Worm (Caenorhabditis elegans) whole organism, L3 larva: ENCODE measurements around the gene T22C8.3.

Experiments used
- fkh-10 ChIP-seq: sonication (generic microtip); optimal IDR thresholded peaks from 2 replicates; lab custom pipeline; 2017; ENCODE audit warnings: missing biosample characterization, missing genetic modification reagents, missing genetic modification characterization
- unc-39 ChIP-seq: sonication (generic microtip); optimal IDR thresholded peaks from 4 replicates; lab custom pipeline; 2017; ENCODE audit warnings: missing biosample characterization, missing genetic modification characterization

DNA sequence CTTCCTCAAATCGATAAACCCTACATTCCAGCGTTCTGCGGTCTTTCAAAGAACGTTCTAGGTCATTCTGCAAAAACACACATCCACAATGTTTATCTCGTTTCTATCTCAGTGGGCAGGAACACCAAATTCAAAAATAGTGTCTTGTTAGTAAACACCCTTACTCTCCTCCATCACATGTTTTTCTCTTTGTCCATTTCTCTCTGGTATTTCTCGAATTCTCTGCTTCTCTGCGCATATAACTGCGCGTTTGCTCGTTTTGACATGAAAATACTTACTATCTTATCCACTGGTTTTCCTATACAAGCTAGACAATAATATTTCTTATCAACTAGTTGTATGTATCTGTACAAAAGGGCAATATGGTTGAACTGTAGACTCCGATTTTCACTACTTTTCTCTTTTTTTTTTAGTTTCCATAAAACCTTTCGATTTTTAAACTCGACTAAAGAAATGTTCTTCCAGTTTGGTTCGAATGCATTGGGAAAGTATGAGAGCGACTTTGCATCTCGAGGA lies 28.9 kb upstream of the T22C8.3 start, which contains the start of gene pyr-1:
- no peak for TF ChIP-seq fkh-10 (GFP tag; lab: Kevin White, UChicago)
- no peak for TF ChIP-seq unc-39 (tag; lab: Kevin White, UChicago)
